Worm (Caenorhabditis elegans) whole organism, mixed stage, embryonic: Measurements from ENCODE around the gene F54B11.4.

ENCODE experiments used
- blmp-1 ChIP-seq: fragments of 150-350 bp; optimal IDR thresholded peaks from 2 replicates; lab custom pipeline; 2014; ENCODE audit warnings: missing biosample characterization, missing genetic modification characterization
- ceh-39 ChIP-seq: fragments of 150-350 bp; optimal IDR thresholded peaks from 2 replicates; lab custom pipeline; 2014; ENCODE audit warnings: missing biosample characterization, missing genetic modification characterization
- mep-1 ChIP-seq: fragments of 150-350 bp; optimal IDR thresholded peaks from 2 replicates; lab custom pipeline; 2017; ENCODE audit warnings: missing biosample characterization, missing genetic modification reagents, missing genetic modification characterization, inconsistent platforms
- pha-4 ChIP-seq: fragments of 150-350 bp; optimal IDR thresholded peaks from 2 replicates; lab custom pipeline; 2018; ENCODE audit warnings: missing biosample characterization, missing genetic modification reagents, missing genetic modification characterization

DNA sequence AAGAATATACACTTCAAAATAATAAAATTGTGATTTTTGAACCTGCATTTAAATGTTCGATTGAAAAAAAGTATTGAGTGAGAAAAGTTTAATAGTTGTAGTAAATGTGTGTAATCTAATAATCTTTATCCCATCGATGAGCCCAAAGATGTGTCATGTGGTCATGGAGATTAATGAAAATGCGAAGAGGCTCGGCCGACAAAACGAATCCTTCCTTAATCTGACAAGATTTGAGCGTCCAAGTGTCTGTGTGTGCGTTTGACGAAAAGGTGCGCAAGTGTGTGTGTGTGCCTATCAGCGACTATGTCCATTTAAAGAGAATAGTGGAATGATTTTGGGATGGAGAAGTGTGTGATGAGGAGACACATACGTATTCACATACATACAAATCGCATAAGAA lies 18.4 kb upstream of the F54B11.4 start:
- TF ChIP-seq ceh-39 (tag; lab: Kevin White, UChicago) (no peak), blmp-1 (no peak), pha-4 (no peak), mep-1 (tag; lab: Kevin White, UChicago) (no peak)
